Worm (Caenorhabditis elegans) whole organism, L4/young adult: Measurements from ENCODE around the gene skr-3.

Source experiments
- W03F9.2 ChIP-seq: fragments of 150-350 bp; optimal IDR thresholded peaks from 2 replicates; lab custom pipeline; 2014; ENCODE audit warnings: missing biosample characterization, missing genetic modification characterization
- dao-5 ChIP-seq: sonication (generic microtip); optimal IDR thresholded peaks from 2 replicates; lab custom pipeline; 2016; ENCODE audit warnings: missing genotype, missing genetic modification characterization, moderate library complexity, missing compliant biosample characterization

DNA sequence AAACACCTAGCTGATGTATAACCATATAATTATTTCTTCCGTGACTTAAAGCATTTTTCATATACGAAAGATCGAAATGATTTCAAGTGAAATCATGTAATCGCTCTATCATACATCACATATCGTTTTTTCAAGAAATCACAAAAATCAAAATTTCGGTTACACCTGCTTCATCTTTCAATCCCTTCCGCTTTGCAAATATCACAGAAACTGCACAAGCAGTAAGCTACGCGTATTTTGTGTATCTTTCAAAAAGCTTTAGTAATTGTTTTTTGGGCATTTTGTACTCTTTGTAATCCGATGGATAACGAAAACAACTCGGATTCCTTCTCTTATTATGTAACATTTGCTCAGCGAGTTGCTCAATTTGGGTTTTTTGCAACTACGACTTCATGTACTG, 5.5 kb upstream of the skr-3 start, which contains the start of gene str-25:
- TF ChIP-seq dao-5 (tag; lab: Kevin White, UChicago) (no peak), W03F9.2 (tag; lab: Kevin White, UChicago) (no peak)
